Worm (Caenorhabditis elegans) whole organism, late embryonic: ENCODE measurements around the gene ceh-37.

Experiments used
- C08G9.2 ChIP-seq: sonication (generic microtip); optimal IDR thresholded peaks from 2 replicates; lab custom pipeline; 2016; ENCODE audit warnings: mild to moderate bottlenecking, missing genetic modification characterization, moderate library complexity, missing compliant biosample characterization
- C38D4.7 ChIP-seq: fragments of 200-800 bp; sonication (Bioruptor generic); optimal IDR thresholded peaks from 2 replicates; lab custom pipeline; 2018; ENCODE audit warnings: mild to moderate bottlenecking, missing genetic modification characterization, moderate library complexity, missing compliant biosample characterization
- F13H6.1 ChIP-seq: sonication (generic microtip); optimal IDR thresholded peaks from 2 replicates; lab custom pipeline; 2016; ENCODE audit warnings: missing genetic modification characterization, missing compliant biosample characterization
- K02D7.2 ChIP-seq: sonication (generic microtip); optimal IDR thresholded peaks from 2 replicates; lab custom pipeline; 2017; ENCODE audit warnings: mild to moderate bottlenecking, missing genetic modification characterization, missing compliant biosample characterization
- K09A11.1 ChIP-seq: sonication (generic microtip); optimal IDR thresholded peaks from 2 replicates; lab custom pipeline; 2017; ENCODE audit warnings: antibody characterized with exemption, mild to moderate bottlenecking, missing genetic modification characterization, missing compliant biosample characterization; ENCODE audit not compliant: insufficient read depth
- T23F11.4 ChIP-seq: fragments of 200-800 bp; sonication (Bioruptor generic); optimal IDR thresholded peaks from 2 replicates; lab custom pipeline; 2018; ENCODE audit warnings: mild to moderate bottlenecking, missing genetic modification characterization, missing compliant biosample characterization
- ama-1 ChIP-seq: fragments of 150-350 bp; optimal IDR thresholded peaks from 2 replicates; lab custom pipeline; 2014
- ceh-14 ChIP-seq: sonication (generic microtip); optimal IDR thresholded peaks from 2 replicates; lab custom pipeline; 2016; ENCODE audit warnings: missing genotype, missing genetic modification characterization, missing compliant biosample characterization
- ceh-19 ChIP-seq: fragments of 200-800 bp; sonication (Bioruptor generic); optimal IDR thresholded peaks from 2 replicates; lab custom pipeline; 2018; ENCODE audit warnings: mild to moderate bottlenecking, missing genetic modification characterization, missing compliant biosample characterization
- ceh-2 ChIP-seq: sonication (generic microtip); optimal IDR thresholded peaks from 2 replicates; lab custom pipeline; 2016; ENCODE audit warnings: missing genotype, missing genetic modification characterization, missing compliant biosample characterization
- ceh-22 ChIP-seq: sonication (generic microtip); optimal IDR thresholded peaks from 2 replicates; lab custom pipeline; 2017; ENCODE audit warnings: missing biosample characterization, missing genetic modification characterization
- ceh-24 ChIP-seq: sonication (generic microtip); optimal IDR thresholded peaks from 2 replicates; lab custom pipeline; 2016; ENCODE audit warnings: mild to moderate bottlenecking, missing genetic modification characterization, missing compliant biosample characterization
- ceh-31 ChIP-seq: sonication (generic microtip); optimal IDR thresholded peaks from 2 replicates; lab custom pipeline; 2016; ENCODE audit warnings: missing genetic modification characterization, missing compliant biosample characterization
- ceh-45 ChIP-seq: fragments of 200-800 bp; sonication (Bioruptor generic); IDR thresholded peaks from 2 replicates; pipeline ENCODE4 v1.3.6; 2022; ENCODE audit warnings: missing genetic modification reagents, missing genetic modification characterization, missing compliant biosample characterization
- ceh-48 ChIP-seq: sonication (generic microtip); optimal IDR thresholded peaks from 2 replicates; lab custom pipeline; 2016; ENCODE audit warnings: missing genetic modification characterization, inconsistent platforms, missing compliant biosample characterization
- dmd-4 ChIP-seq: sonication (generic microtip); optimal IDR thresholded peaks from 2 replicates; lab custom pipeline; 2016; ENCODE audit warnings: borderline replicate concordance, missing genetic modification characterization, missing compliant biosample characterization
- dve-1 ChIP-seq: sonication (generic microtip); optimal IDR thresholded peaks from 2 replicates; lab custom pipeline; 2017; ENCODE audit warnings: antibody characterized with exemption, mild to moderate bottlenecking, missing genetic modification characterization, missing compliant biosample characterization
- elt-4 ChIP-seq: sonication (generic microtip); optimal IDR thresholded peaks from 2 replicates; lab custom pipeline; 2016; ENCODE audit warnings: missing genetic modification characterization, missing compliant biosample characterization
- ets-4 ChIP-seq: sonication (generic microtip); optimal IDR thresholded peaks from 2 replicates; lab custom pipeline; 2016; ENCODE audit warnings: missing genetic modification characterization, missing compliant biosample characterization
- eyg-1 ChIP-seq: sonication (generic microtip); optimal IDR thresholded peaks from 2 replicates; lab custom pipeline; 2016; ENCODE audit warnings: missing genotype, missing genetic modification characterization, missing compliant biosample characterization
- fax-1 ChIP-seq: sonication (generic microtip); optimal IDR thresholded peaks from 2 replicates; lab custom pipeline; 2016; ENCODE audit warnings: missing genotype, missing genetic modification characterization, missing compliant biosample characterization
- fkh-10 ChIP-seq: fragments of 150-350 bp; optimal IDR thresholded peaks from 2 replicates; lab custom pipeline; 2014; ENCODE audit warnings: missing biosample characterization, missing genetic modification reagents, missing genetic modification characterization
- hlh-13 ChIP-seq: fragments of 200-800 bp; sonication (Bioruptor generic); optimal IDR thresholded peaks from 2 replicates; lab custom pipeline; 2018; ENCODE audit warnings: mild to moderate bottlenecking, missing genetic modification characterization, missing compliant biosample characterization
- hlh-15 ChIP-seq: sonication (generic microtip); optimal IDR thresholded peaks from 2 replicates; lab custom pipeline; 2016; ENCODE audit warnings: missing genetic modification characterization, missing compliant biosample characterization
- hlh-30 ChIP-seq: sonication (generic microtip); optimal IDR thresholded peaks from 2 replicates; lab custom pipeline; 2017; ENCODE audit warnings: antibody characterized with exemption, missing genetic modification characterization, missing compliant biosample characterization; ENCODE audit not compliant: insufficient read depth
- hlh-6 ChIP-seq: sonication (generic microtip); optimal IDR thresholded peaks from 2 replicates; lab custom pipeline; 2016; ENCODE audit warnings: missing genotype, missing genetic modification characterization, missing compliant biosample characterization
- lim-6 ChIP-seq: sonication (generic microtip); optimal IDR thresholded peaks from 2 replicates; lab custom pipeline; 2016; ENCODE audit warnings: missing genetic modification characterization, missing compliant biosample characterization
- lin-11 ChIP-seq: fragments of 200-800 bp; sonication (Bioruptor generic); optimal IDR thresholded peaks from 2 replicates; lab custom pipeline; 2018; ENCODE audit warnings: mild to moderate bottlenecking, missing genetic modification characterization, missing compliant biosample characterization
- nfya-1 ChIP-seq: sonication (generic microtip); optimal IDR thresholded peaks from 2 replicates; lab custom pipeline; 2017; ENCODE audit warnings: missing genetic modification characterization, mild to moderate bottlenecking, missing compliant biosample characterization, antibody characterized with exemption, moderate library complexity
- nhr-11 ChIP-seq: fragments of 150-350 bp; optimal IDR thresholded peaks from 2 replicates; lab custom pipeline; 2014; ENCODE audit warnings: missing biosample characterization, missing genetic modification characterization
- npax-4 ChIP-seq: sonication (generic microtip); optimal IDR thresholded peaks from 2 replicates; lab custom pipeline; 2016; ENCODE audit warnings: missing genetic modification characterization, missing compliant biosample characterization
- pag-3 ChIP-seq: sonication (generic microtip); optimal IDR thresholded peaks from 2 replicates; lab custom pipeline; 2016; ENCODE audit warnings: missing compliant biosample characterization, missing genetic modification characterization, borderline replicate concordance
- pha-2 ChIP-seq: sonication (generic microtip); optimal IDR thresholded peaks from 2 replicates; lab custom pipeline; 2017; ENCODE audit warnings: mild to moderate bottlenecking, missing genetic modification characterization, missing compliant biosample characterization
- pha-4 ChIP-seq: fragments of 150-350 bp; optimal IDR thresholded peaks from 2 replicates; lab custom pipeline; 2018; ENCODE audit warnings: missing biosample characterization, missing genetic modification reagents, missing genetic modification characterization
- pros-1 ChIP-seq: fragments of 150-350 bp; optimal IDR thresholded peaks from 2 replicates; lab custom pipeline; 2014; ENCODE audit warnings: missing biosample characterization, missing genetic modification reagents, missing genetic modification characterization
- sox-2 ChIP-seq: fragments of 200-800 bp; sonication (Bioruptor generic); IDR thresholded peaks from 2 replicates; pipeline ENCODE4 v1.3.6; 2022; ENCODE audit warnings: missing genetic modification reagents, missing genetic modification characterization, missing compliant biosample characterization
- sox-4 ChIP-seq: sonication (generic microtip); optimal IDR thresholded peaks from 2 replicates; lab custom pipeline; 2017; ENCODE audit warnings: mild to moderate bottlenecking, missing genetic modification characterization, inconsistent platforms, missing compliant biosample characterization
- syd-9 ChIP-seq: sonication (generic microtip); optimal IDR thresholded peaks from 2 replicates; lab custom pipeline; 2016; ENCODE audit warnings: mild to moderate bottlenecking, missing genetic modification characterization, moderate library complexity, missing compliant biosample characterization
- tbx-2 ChIP-seq: sonication (generic microtip); optimal IDR thresholded peaks from 2 replicates; lab custom pipeline; 2016; ENCODE audit warnings: missing genetic modification characterization, missing compliant biosample characterization
- ttx-3 ChIP-seq: sonication (generic microtip); optimal IDR thresholded peaks from 2 replicates; lab custom pipeline; 2016; ENCODE audit warnings: missing genetic modification reagents, missing genetic modification characterization, missing compliant biosample characterization
- unc-86 ChIP-seq: sonication (generic microtip); optimal IDR thresholded peaks from 2 replicates; lab custom pipeline; 2016; ENCODE audit warnings: missing genetic modification characterization, missing compliant biosample characterization
- zip-5 ChIP-seq: sonication (generic microtip); optimal IDR thresholded peaks from 2 replicates; lab custom pipeline; 2016; ENCODE audit warnings: missing genetic modification characterization, missing compliant biosample characterization

ceh-37 gene

DNA sequence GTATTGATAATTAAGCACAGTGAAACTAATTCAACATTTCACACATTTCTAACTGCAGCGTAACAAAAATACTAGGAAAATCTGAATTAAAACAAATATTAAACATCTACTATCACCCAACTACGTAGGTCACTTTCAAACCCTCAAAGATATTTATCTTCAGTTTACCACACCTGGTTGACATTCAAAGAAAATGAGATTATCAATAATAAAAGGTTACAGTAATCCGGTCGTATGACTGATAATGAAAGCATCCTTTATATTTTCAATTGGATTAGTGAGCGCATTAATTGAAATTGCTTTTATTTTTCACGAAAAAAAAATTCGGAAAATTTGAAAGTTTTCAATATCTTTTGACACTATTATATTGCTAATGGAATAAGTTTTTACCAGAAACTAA, 25.3 kb downstream of the ceh-37 start:
- TF ChIP-seq pros-1 (tag; lab: Kevin White, UChicago) (no peak), pha-2 (tag; lab: Kevin White, UChicago) (no peak), K09A11.1 (tag; lab: Kevin White, UChicago) (no peak)

DNA sequence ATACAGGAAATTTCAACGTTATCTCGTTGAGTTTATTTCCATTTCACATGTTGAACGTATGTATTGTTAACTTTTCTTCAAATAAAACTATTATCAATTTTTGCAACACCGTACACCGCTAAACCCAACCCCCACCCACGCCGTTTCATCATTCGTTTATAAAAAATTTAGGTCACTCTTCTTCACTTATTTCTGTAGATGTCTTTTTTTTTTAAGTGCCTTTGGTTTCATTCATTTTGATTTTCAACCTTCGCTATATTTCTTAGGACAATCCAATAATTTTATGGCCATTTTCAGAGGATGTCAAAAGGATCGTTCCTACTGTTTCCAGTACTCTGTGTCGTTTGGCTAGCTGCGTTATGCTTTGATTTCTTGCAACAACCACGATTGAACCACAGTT, 27.6 kb downstream of the ceh-37 start, which contains the start of gene C37E2.3:
Gene C37E2.3 (plus strand): TSS at position 301 of the 400 bp plus-strand sequence.
- no peak for TF ChIP-seq K09A11.1 (tag; lab: Kevin White, UChicago)
- TF ChIP-seq zip-5 (tag; lab: Kevin White, UChicago), result no peak
- no peak for TF ChIP-seq ceh-45
- no peak for TF ChIP-seq fax-1
- TF ChIP-seq tbx-2 (tag; lab: Kevin White, UChicago), result no peak
- no peak for TF ChIP-seq ceh-19 (GFP tag; lab: Kevin White, UChicago)
- no peak for TF ChIP-seq F13H6.1 (tag; lab: Kevin White, UChicago)
- no peak for TF ChIP-seq dmd-4 (tag; lab: Kevin White, UChicago)
- TF ChIP-seq ceh-14, result no peak
- no peak for TF ChIP-seq sox-2 (GFP tag; lab: Robert Waterston, UW)
- TF ChIP-seq pag-3 (tag; lab: Kevin White, UChicago), result no peak
- TF ChIP-seq nfya-1 (tag; lab: Kevin White, UChicago), result no peak
- TF ChIP-seq, all 69 proteins: peak for 0

DNA sequence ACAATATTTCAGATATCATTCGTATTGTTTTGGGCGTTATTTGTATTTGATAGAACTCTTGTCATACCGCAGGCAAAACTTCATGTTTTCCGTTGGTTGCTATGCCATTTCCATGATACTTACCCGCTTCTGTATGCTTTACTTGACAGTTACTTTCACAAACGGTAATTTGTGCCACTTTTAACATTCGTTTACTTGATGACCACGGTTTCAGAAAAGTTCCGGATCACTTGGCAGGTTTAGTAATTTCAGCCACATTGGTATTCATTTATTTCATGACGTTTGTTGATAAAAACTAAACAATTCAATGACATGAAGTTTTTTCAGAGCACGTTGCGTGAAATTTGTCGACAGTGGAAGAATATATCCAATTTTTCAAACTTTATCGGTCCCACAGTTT, 28.3 kb downstream of the ceh-37 start:
- no peak for TF ChIP-seq syd-9 (tag; lab: Kevin White, UChicago)
- no peak for TF ChIP-seq lim-6 (tag; lab: Kevin White, UChicago)
- TF ChIP-seq ets-4, result no peak
- TF ChIP-seq ceh-22, result no peak
- no peak for TF ChIP-seq pros-1 (tag; lab: Kevin White, UChicago)
- TF ChIP-seq unc-86 (tag; lab: Kevin White, UChicago), result no peak
- no peak for TF ChIP-seq npax-4 (tag; lab: Kevin White, UChicago)
- no peak for TF ChIP-seq pha-2 (tag; lab: Kevin White, UChicago)
- TF ChIP-seq ceh-2 (tag; lab: Kevin White, UChicago), result no peak
- no peak for TF ChIP-seq ama-1
- TF ChIP-seq fkh-10 (GFP tag; lab: Kevin White, UChicago), result no peak
- no peak for TF ChIP-seq hlh-13 (GFP tag; lab: Kevin White, UChicago)
- TF ChIP-seq hlh-15 (tag; lab: Kevin White, UChicago), result no peak
- TF ChIP-seq nhr-11 (tag; lab: Kevin White, UChicago), result no peak
- no peak for TF ChIP-seq ceh-14
- no peak for TF ChIP-seq K09A11.1 (tag; lab: Kevin White, UChicago)
- no peak for TF ChIP-seq dve-1 (tag; lab: Kevin White, UChicago)
- TF ChIP-seq ceh-19 (GFP tag; lab: Kevin White, UChicago), result no peak

- no peak for TF ChIP-seq npax-4 (tag; lab: Kevin White, UChicago)
- TF ChIP-seq sox-4, result no peak
- no peak for TF ChIP-seq hlh-6 (tag; lab: Kevin White, UChicago)
- no peak for TF ChIP-seq lin-11 (tag; lab: Kevin White, UChicago)
- no peak for TF ChIP-seq pha-2 (tag; lab: Kevin White, UChicago)
- no peak for TF ChIP-seq hlh-30 (tag; lab: Kevin White, UChicago)
- no peak for TF ChIP-seq fkh-10 (GFP tag; lab: Kevin White, UChicago)
- no peak for TF ChIP-seq ceh-24 (tag; lab: Kevin White, UChicago)
Measured at ce11 chrX:14178688-14179087, 29.1 kb downstream of the ceh-37 start, which contains the start of gene C37E2.10. Gene C37E2.10, plus strand, starts transcription at chrX:14178988.

DNA sequence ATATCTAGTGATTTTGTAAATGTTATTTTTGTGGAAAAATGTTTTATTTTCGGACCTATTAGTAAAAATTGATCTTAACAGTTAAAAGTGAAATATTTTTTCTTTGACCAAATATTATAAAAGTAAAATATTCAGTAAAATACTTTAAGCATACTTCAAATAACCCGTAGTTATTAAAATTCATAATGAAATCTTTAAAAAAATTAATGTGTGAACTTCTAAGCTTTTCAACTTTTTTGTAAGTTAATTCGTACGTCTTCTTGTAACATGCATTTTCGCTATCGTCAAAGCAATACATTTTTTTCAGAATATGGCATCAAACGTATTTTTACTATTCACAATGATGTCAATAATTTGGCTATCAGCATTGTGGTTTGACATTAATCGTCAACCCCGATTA, 32.1 kb downstream of the ceh-37 start, which contains the start of gene C37E2.2:
Gene C37E2.2 (plus strand): TSS at position 301 of the 400 bp plus-strand sequence.
- TF ChIP-seq elt-4 (tag; lab: Kevin White, UChicago), result no peak
- no peak for TF ChIP-seq T23F11.4 (GFP tag; lab: Kevin White, UChicago)
- no peak for TF ChIP-seq C38D4.7 (GFP tag; lab: Kevin White, UChicago)
- TF ChIP-seq unc-86 (tag; lab: Kevin White, UChicago), result no peak
- no peak for TF ChIP-seq eyg-1
- no peak for TF ChIP-seq nhr-11 (tag; lab: Kevin White, UChicago)
- TF ChIP-seq ceh-22, result no peak
- no peak for TF ChIP-seq ttx-3 (tag; lab: Kevin White, UChicago)
- TF ChIP-seq C08G9.2 (tag; lab: Kevin White, UChicago), result no peak
- TF ChIP-seq dmd-4 (tag; lab: Kevin White, UChicago), result no peak
- TF ChIP-seq K02D7.2 (tag; lab: Kevin White, UChicago), result no peak
- TF ChIP-seq ceh-24 (tag; lab: Kevin White, UChicago), result no peak
- no peak for TF ChIP-seq pha-4
- no peak for TF ChIP-seq ceh-14
- no peak for TF ChIP-seq ceh-31 (tag; lab: Kevin White, UChicago)
- no peak for TF ChIP-seq lim-6 (tag; lab: Kevin White, UChicago)
- TF ChIP-seq fkh-10 (GFP tag; lab: Kevin White, UChicago), result no peak
- no peak for TF ChIP-seq zip-5 (tag; lab: Kevin White, UChicago)
- TF ChIP-seq ceh-48 (tag; lab: Kevin White, UChicago), result no peak
